Worm (Caenorhabditis elegans): ENCODE results near the gene molo-1.

ce11 chrIII:5566496-5566895, 7.3 kb upstream of the molo-1 start:
- no peak for TF ChIP-seq T07F8.4 (tag; optimal IDR thresholded peaks at IDR 0.05)
- no peak for TF ChIP-seq gei-17 (GFP tag; optimal IDR thresholded peaks at IDR 0.05)
- no peak for TF ChIP-seq B0019.2 (GFP tag; conservative IDR thresholded peaks at IDR 0.05)

Data from whole organism, young adult.